Fruit fly (Drosophila melanogaster) whole organism, embryonic: ENCODE results near the gene CG18281.

Experiments
- B-H1 ChIP-seq: fragments of 200-800 bp; sonication (Bioruptor generic); IDR thresholded peaks from 3 replicates; pipeline ENCODE4 v1.3.6; 2022; ENCODE audit warnings: missing biosample characterization, missing genetic modification characterization
- CG10267 ChIP-seq: fragments of 200-800 bp; sonication (Bioruptor generic); optimal IDR thresholded peaks from 2 replicates; lab custom pipeline; 2018; ENCODE audit warnings: missing biosample characterization, mild to moderate bottlenecking, missing genetic modification characterization, moderate library complexity
- CG11398 ChIP-seq: fragments of 200-800 bp; sonication (Bioruptor generic); optimal IDR thresholded peaks from 2 replicates; lab custom pipeline; 2016; ENCODE audit warnings: missing biosample characterization, missing genetic modification characterization
- CG11560 ChIP-seq: fragments of 200-800 bp; sonication (Bioruptor generic); IDR thresholded peaks from 3 replicates; pipeline ENCODE4 v1.3.6; 2022; ENCODE audit warnings: missing biosample characterization, missing genetic modification characterization
- CG1233 ChIP-seq: fragments of 200-800 bp; sonication (Bioruptor generic); optimal IDR thresholded peaks from 4 replicates; lab custom pipeline; 2018; ENCODE audit warnings: missing biosample characterization, mild to moderate bottlenecking, missing genetic modification characterization
- CG13424 ChIP-seq: fragments of 200-800 bp; sonication (Bioruptor generic); optimal IDR thresholded peaks from 2 replicates; lab custom pipeline; 2019; ENCODE audit warnings: missing biosample characterization, mild to moderate bottlenecking, missing genetic modification characterization, moderate library complexity
- CG13775 ChIP-seq: fragments of 200-800 bp; sonication (Bioruptor generic); optimal IDR thresholded peaks from 3 replicates; lab custom pipeline; 2017; ENCODE audit warnings: missing biosample characterization, mild to moderate bottlenecking, missing genetic modification characterization
- CG14014 ChIP-seq: fragments of 200-800 bp; sonication (Bioruptor generic); IDR thresholded peaks from 2 replicates; pipeline ENCODE4 v1.3.6; 2022; ENCODE audit warnings: missing biosample characterization, missing genetic modification characterization
- CG14050 ChIP-seq: fragments of 200-800 bp; sonication (Bioruptor generic); IDR thresholded peaks from 3 replicates; pipeline ENCODE4 v1.3.6; 2022; ENCODE audit warnings: missing biosample characterization, missing genetic modification characterization
- CG14965 ChIP-seq: fragments of 200-800 bp; sonication (Bioruptor generic); optimal IDR thresholded peaks from 2 replicates; lab custom pipeline; 2016; ENCODE audit warnings: missing biosample characterization, missing genetic modification characterization, borderline replicate concordance
- CG17328 ChIP-seq: fragments of 200-800 bp; sonication (Bioruptor generic); IDR thresholded peaks from 2 replicates; pipeline ENCODE4 v1.3.6; 2022; ENCODE audit warnings: missing biosample characterization, missing genetic modification characterization
- CG17568 ChIP-seq: fragments of 200-800 bp; sonication (Bioruptor generic); optimal IDR thresholded peaks from 2 replicates; lab custom pipeline; 2018; ENCODE audit warnings: missing biosample characterization, mild to moderate bottlenecking, missing genetic modification characterization, moderate library complexity
- CG17612 ChIP-seq: fragments of 200-800 bp; sonication (Bioruptor generic); IDR thresholded peaks from 2 replicates; pipeline ENCODE4 v1.3.6; 2022; ENCODE audit warnings: missing biosample characterization, missing genetic modification characterization
- CG17829 ChIP-seq: fragments of 200-800 bp; optimal IDR thresholded peaks from 2 replicates; lab custom pipeline; 2019; ENCODE audit warnings: missing biosample characterization, mild to moderate bottlenecking, missing genetic modification characterization, moderate library complexity
- CG17912 ChIP-seq: fragments of 200-800 bp; sonication (Bioruptor generic); optimal IDR thresholded peaks from 2 replicates; lab custom pipeline; 2018; ENCODE audit warnings: missing biosample characterization, mild to moderate bottlenecking, missing genetic modification characterization
- CG2199 ChIP-seq: fragments of 200-800 bp; sonication (Bioruptor generic); IDR thresholded peaks from 3 replicates; pipeline ENCODE4 v1.3.6; 2022; ENCODE audit warnings: missing biosample characterization, missing genetic modification characterization
- CG2875 ChIP-seq: fragments of 200-800 bp; sonication (Bioruptor generic); optimal IDR thresholded peaks from 2 replicates; lab custom pipeline; 2017; ENCODE audit warnings: missing biosample characterization, mild to moderate bottlenecking, missing genetic modification characterization, missing genetic modification reagents
- CG4282 ChIP-seq: fragments of 200-800 bp; sonication (Bioruptor generic); optimal IDR thresholded peaks from 2 replicates; lab custom pipeline; 2016; ENCODE audit warnings: missing biosample characterization, missing genetic modification characterization
- CG6654 ChIP-seq: fragments of 200-800 bp; sonication (Bioruptor generic); optimal IDR thresholded peaks from 2 replicates; lab custom pipeline; 2017; ENCODE audit warnings: missing biosample characterization, mild to moderate bottlenecking, missing genetic modification characterization
- CG9817 ChIP-seq: fragments of 200-800 bp; sonication (Bioruptor generic); optimal IDR thresholded peaks from 2 replicates; lab custom pipeline; 2018; ENCODE audit warnings: missing biosample characterization, mild to moderate bottlenecking, missing genetic modification characterization, moderate library complexity
- CG9876 ChIP-seq: fragments of 200-800 bp; sonication (Bioruptor generic); optimal IDR thresholded peaks from 2 replicates; lab custom pipeline; 2016; ENCODE audit warnings: missing biosample characterization, missing genetic modification characterization
- Chrac-16 ChIP-seq: fragments of 200-800 bp; sonication (Bioruptor generic); optimal IDR thresholded peaks from 3 replicates; lab custom pipeline; 2016; ENCODE audit warnings: missing biosample characterization, missing genetic modification characterization
- CrebB ChIP-seq: fragments of 200-800 bp; sonication (Bioruptor generic); optimal IDR thresholded peaks from 3 replicates; lab custom pipeline; 2018; ENCODE audit warnings: missing biosample characterization, mild to moderate bottlenecking, missing genetic modification characterization
- D19A ChIP-seq: fragments of 200-800 bp; optimal IDR thresholded peaks from 3 replicates; lab custom pipeline; 2019; ENCODE audit warnings: missing biosample characterization, mild to moderate bottlenecking, missing genetic modification characterization, moderate library complexity
- D19B ChIP-seq: fragments of 200-800 bp; sonication (Bioruptor generic); optimal IDR thresholded peaks from 2 replicates; lab custom pipeline; 2017; ENCODE audit warnings: missing biosample characterization, mild to moderate bottlenecking, missing genetic modification characterization
- Dek ChIP-seq: fragments of 200-800 bp; sonication (Bioruptor generic); optimal IDR thresholded peaks from 3 replicates; lab custom pipeline; 2019; ENCODE audit warnings: missing biosample characterization, mild to moderate bottlenecking, missing genetic modification characterization, moderate library complexity
- Doc2 ChIP-seq: fragments of 200-800 bp; sonication (Bioruptor generic); IDR thresholded peaks from 2 replicates; pipeline ENCODE4 v1.3.6; 2022; ENCODE audit warnings: missing biosample characterization, missing genetic modification characterization
- Ets97D ChIP-seq: fragments of 200-800 bp; sonication (Bioruptor generic); optimal IDR thresholded peaks from 3 replicates; lab custom pipeline; 2016; ENCODE audit warnings: missing biosample characterization, missing genetic modification characterization
- Fer2 ChIP-seq: fragments of 200-800 bp; sonication (Bioruptor generic); optimal IDR thresholded peaks from 2 replicates; lab custom pipeline; 2018; ENCODE audit warnings: missing biosample characterization, mild to moderate bottlenecking, missing genetic modification characterization, moderate library complexity
- HmgZ ChIP-seq: fragments of 200-800 bp; sonication (Bioruptor generic); optimal IDR thresholded peaks from 2 replicates; lab custom pipeline; 2018; ENCODE audit warnings: missing biosample characterization, mild to moderate bottlenecking, missing genetic modification characterization
- Hmx ChIP-seq: fragments of 200-800 bp; sonication (Bioruptor generic); optimal IDR thresholded peaks from 2 replicates; lab custom pipeline; 2016; ENCODE audit warnings: missing biosample characterization, missing genetic modification characterization
- Hr39 ChIP-seq: fragments of >200 bp; optimal IDR thresholded peaks from 2 replicates; lab custom pipeline; 2017
- Lim3 ChIP-seq: fragments of 200-800 bp; sonication (Bioruptor generic); IDR thresholded peaks from 2 replicates; pipeline ENCODE4 v1.3.6; 2022; ENCODE audit warnings: missing biosample characterization, missing genetic modification characterization
- NC2β ChIP-seq: fragments of 200-800 bp; sonication (Bioruptor generic); optimal IDR thresholded peaks from 2 replicates; lab custom pipeline; 2016; ENCODE audit warnings: missing biosample characterization, missing genetic modification characterization
- Poxn ChIP-seq: fragments of 200-800 bp; sonication (Bioruptor generic); IDR thresholded peaks from 2 replicates; pipeline ENCODE4 v1.3.6; 2022; ENCODE audit warnings: missing biosample characterization, missing genetic modification characterization
- Sin3A ChIP-seq: fragments of >200 bp; optimal IDR thresholded peaks from 2 replicates; lab custom pipeline; 2018
- ase ChIP-seq: fragments of 200-800 bp; sonication (Bioruptor generic); IDR thresholded peaks from 3 replicates; pipeline ENCODE4 v1.3.6; 2022; ENCODE audit warnings: missing biosample characterization, missing genetic modification characterization
- cas ChIP-seq: fragments of 200-800 bp; sonication (Bioruptor generic); IDR thresholded peaks from 2 replicates; pipeline ENCODE4 v1.3.6; 2022; ENCODE audit warnings: missing biosample characterization, missing genetic modification characterization
- ci ChIP-seq: fragments of 200-800 bp; sonication (Bioruptor generic); IDR thresholded peaks from 3 replicates; pipeline ENCODE4 v1.3.6; 2022; ENCODE audit warnings: missing biosample characterization, missing genetic modification characterization
- dysf ChIP-seq: fragments of 200-800 bp; sonication (Bioruptor generic); IDR thresholded peaks from 3 replicates; pipeline ENCODE4 v1.3.6; 2022; ENCODE audit warnings: missing biosample characterization, missing genetic modification characterization
- en ChIP-seq: fragments of 200-800 bp; sonication (Bioruptor generic); optimal IDR thresholded peaks from 2 replicates; lab custom pipeline; 2016; ENCODE audit warnings: missing biosample characterization, missing genetic modification characterization
- h ChIP-seq: fragments of >200 bp; optimal IDR thresholded peaks from 2 replicates; lab custom pipeline; 2017
- hkb ChIP-seq, 2 experiments: fragments of 200-800 bp in 1 of 2; fragments of >200 bp in 1 of 2; sonication (Bioruptor generic) in 1 of 2; IDR thresholded peaks in 1 of 2; optimal IDR thresholded peaks in 1 of 2; 2 replicates each; pipeline versions ENCODE4 v1.3.6 to Lab custom; 2017 to 2022; ENCODE audit warnings: missing biosample characterization in 1 of 2, missing genetic modification characterization in 1 of 2
- insv ChIP-seq, 2 experiments: fragments of 200-800 bp; sonication (Bioruptor generic); optimal IDR thresholded peaks; 3 replicates each; lab custom pipeline; 2016 to 2018; ENCODE audit warnings: missing biosample characterization in 2 of 2, missing genetic modification characterization in 2 of 2
- ken ChIP-seq: fragments of 200-800 bp; sonication (Bioruptor generic); IDR thresholded peaks from 3 replicates; pipeline ENCODE4 v1.3.6; 2022; ENCODE audit warnings: missing biosample characterization, missing genetic modification characterization
- lola ChIP-seq, 3 experiments: fragments of >200 bp in 2 of 3; fragments of 200-800 bp in 1 of 3; sonication (Bioruptor generic) in 1 of 3; optimal IDR thresholded peaks; 2 replicates each; lab custom pipeline; 2017 to 2019; ENCODE audit warnings: missing biosample characterization in 3 of 3, missing genetic modification characterization in 3 of 3, mild to moderate bottlenecking in 1 of 3, moderate library complexity in 1 of 3
- pb ChIP-seq: fragments of 200-800 bp; sonication (Bioruptor generic); optimal IDR thresholded peaks from 3 replicates; lab custom pipeline; 2016; ENCODE audit warnings: missing biosample characterization, missing genetic modification characterization
- ranshi ChIP-seq: fragments of 200-800 bp; sonication (Bioruptor generic); IDR thresholded peaks from 2 replicates; pipeline ENCODE4 v1.3.6; 2022; ENCODE audit warnings: missing biosample characterization, missing genetic modification characterization
- unc-4 ChIP-seq: fragments of 200-800 bp; sonication (Bioruptor generic); IDR thresholded peaks from 2 replicates; pipeline ENCODE4 v1.3.6; 2022; ENCODE audit warnings: missing biosample characterization, missing genetic modification characterization; ENCODE audit not compliant: partially characterized antibody
- vnd ChIP-seq: fragments of 200-800 bp; sonication (Bioruptor generic); IDR thresholded peaks from 3 replicates; pipeline ENCODE4 v1.3.6; 2022; ENCODE audit warnings: missing biosample characterization, missing genetic modification characterization; ENCODE audit not compliant: partially characterized antibody

The CG18281 gene

DNA sequence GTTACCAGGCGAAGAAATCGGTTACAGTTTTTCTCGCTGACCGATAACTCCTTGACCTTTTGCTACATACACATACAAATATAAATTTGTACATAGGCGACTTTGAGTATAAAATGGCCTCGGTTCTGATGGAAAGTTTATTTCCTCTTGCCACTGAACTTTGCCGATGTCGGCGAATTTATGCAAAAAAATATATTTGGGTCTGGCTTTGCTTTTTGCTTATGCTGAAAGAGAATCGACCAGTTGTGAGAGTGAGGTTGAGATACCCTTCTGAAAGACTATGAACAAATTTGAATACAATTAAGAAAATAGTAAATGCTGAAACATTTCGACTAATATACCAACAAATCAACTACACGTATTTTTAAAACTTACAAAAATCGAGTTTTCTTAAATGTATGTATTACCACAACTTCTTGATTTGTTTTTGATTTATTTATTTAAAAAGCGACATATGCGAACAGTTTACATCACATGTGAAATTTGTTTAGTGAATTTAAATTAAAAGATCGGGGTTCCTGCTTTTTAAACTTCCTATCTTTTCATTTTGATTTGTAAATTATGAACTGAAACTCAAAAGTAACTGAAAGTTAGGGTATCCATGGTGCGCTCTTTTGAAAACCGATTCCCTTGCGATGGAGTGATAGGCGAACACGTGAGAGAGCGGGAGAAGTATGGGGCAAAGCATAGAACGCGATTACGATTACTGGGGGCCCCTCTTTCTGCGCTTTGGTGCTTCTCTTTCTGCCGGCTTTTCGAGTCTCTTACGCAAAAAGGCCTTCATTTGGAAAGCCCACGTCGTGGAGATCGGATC, 9.7 kb downstream of the CG18281 start (continued):
- TF ChIP-seq CG17568 (peak; percentile 58), CG13775 (peak; percentile 86), CrebB (tag; lab: Kevin White, UChicago) (no peak), pb (GFP tag; lab: Kevin White, UChicago) (peak; percentile 20), CG6654 (GFP tag; lab: Kevin White, UChicago) (peak; percentile 31), Ets97D (GFP tag; lab: Kevin White, UChicago) (no peak), insv (GFP tag; optimal IDR thresholded peaks at IDR 0.05; lab: Kevin White, UChicago) (peak in 1 of 2 experiments; percentile 45), CG2199 (no peak), Poxn (no peak), CG14965 (GFP tag; lab: Kevin White, UChicago) (no peak), CG13424 (tag; lab: Kevin White, UChicago) (peak; percentile 85), CG10267 (peak; percentile 82), Sin3A (no peak), CG17829 (tag; lab: Kevin White, UChicago) (peak; percentile 81), Dek (peak; percentile 78), CG14014 (GFP tag; lab: Robert Waterston, UW) (no peak), ken (GFP tag; lab: Robert Waterston, UW) (no peak), Lim3 (GFP tag; lab: Robert Waterston, UW) (no peak), Hmx (GFP tag; lab: Kevin White, UChicago) (peak; percentile 78), CG14050 (GFP tag; lab: Robert Waterston, UW) (peak; percentile 26; the same call in 1 of the 3 replicates), NC2β (GFP tag; lab: Kevin White, UChicago) (no peak), CG9817 (peak; percentile 75), D19A (tag; lab: Kevin White, UChicago) (peak; percentile 100), lola (GFP tag; optimal IDR thresholded peaks at IDR 0.05; lab: Kevin White, UChicago) (peak in 1 of 3 experiments; percentile 84), ci (GFP tag; lab: Robert Waterston, UW) (no peak), B-H1 (GFP tag; lab: Robert Waterston, UW) (no peak; the same call in 2 of the 3 replicates), CG4282 (GFP tag; lab: Kevin White, UChicago) (peak; percentile 10), CG9876 (GFP tag; lab: Kevin White, UChicago) (no peak), hkb (optimal IDR thresholded peaks at IDR 0.05; lab: Kevin White, UChicago) (no peak), hkb (GFP tag; IDR thresholded peaks at IDR 0.05; lab: Robert Waterston, UW) (peak; percentile 44; the same call in 1 of the 2 replicates), HmgZ (tag; lab: Kevin White, UChicago) (peak; percentile 64), Hr39 (no peak), Doc2 (GFP tag; lab: Robert Waterston, UW) (no peak), Fer2 (tag; lab: Kevin White, UChicago) (peak; percentile 60), CG17912 (no peak), CG1233 (GFP tag; lab: Kevin White, UChicago) (peak; percentile 79), D19B (GFP tag; lab: Kevin White, UChicago) (peak; percentile 74), h (lab: Kevin White, UChicago) (no peak), unc-4 (GFP tag; lab: Robert Waterston, UW) (no peak), vnd (GFP tag; lab: Robert Waterston, UW) (no peak), dysf (peak; percentile 71), CG11560 (no peak), CG11398 (GFP tag; lab: Kevin White, UChicago) (no peak), ranshi (GFP tag; lab: Robert Waterston, UW) (no peak), CG17612 (GFP tag; lab: Robert Waterston, UW) (no peak), Chrac-16 (GFP tag; lab: Kevin White, UChicago) (peak; percentile 57), en (GFP tag; lab: Kevin White, UChicago) (peak; percentile 47), CG17328 (peak; percentile 25; the same call in 1 of the 2 replicates), ase (GFP tag; lab: Robert Waterston, UW) (no peak), cas (GFP tag; lab: Robert Waterston, UW) (no peak), CG2875 (GFP tag; lab: Kevin White, UChicago) (peak; percentile 75)
